Fruit fly (Drosophila melanogaster) whole organism, wandering third instar larva: ENCODE results near the gene CG15579.

Experiments
- OdsH ChIP-seq: fragments of 200-800 bp; sonication (Bioruptor generic); optimal IDR thresholded peaks from 2 replicates; lab custom pipeline; 2016; ENCODE audit warnings: missing biosample characterization, mild to moderate bottlenecking, missing genetic modification characterization
- br ChIP-seq: fragments of 200-800 bp; sonication (Bioruptor generic); optimal IDR thresholded peaks from 2 replicates; lab custom pipeline; 2016; ENCODE audit warnings: missing biosample characterization, missing genetic modification characterization
- tai ChIP-seq: sonication (Bioruptor generic); optimal IDR thresholded peaks from 2 replicates; lab custom pipeline; 2016; ENCODE audit warnings: missing biosample characterization, missing genetic modification characterization

DNA sequence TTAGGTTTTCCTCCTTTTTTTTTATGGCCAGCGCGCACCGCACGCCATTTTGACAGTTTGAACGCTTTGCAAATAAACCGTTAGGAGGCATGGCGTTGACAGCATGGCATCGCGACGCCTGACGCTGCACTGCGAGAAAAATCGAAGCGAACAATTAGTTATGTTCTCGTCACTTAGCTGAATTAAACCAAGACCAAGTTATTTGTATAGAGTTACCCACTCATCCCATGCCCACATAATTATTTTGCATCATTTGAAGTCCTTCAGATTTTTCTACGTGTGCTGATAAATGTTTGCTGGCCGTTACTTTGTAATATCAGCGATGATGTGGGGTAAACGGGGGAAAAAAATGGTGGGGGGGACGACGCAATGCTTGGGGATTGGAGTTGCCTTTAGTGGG lies 18.2 kb upstream of the CG15579 start:
- TF ChIP-seq OdsH (GFP tag; lab: Kevin White, UChicago), result no peak
- no peak for TF ChIP-seq tai (GFP tag; lab: Kevin White, UChicago)
- TF ChIP-seq br, result no peak
